Worm (Caenorhabditis elegans): ENCODE results near the gene R53.8.

DNA sequence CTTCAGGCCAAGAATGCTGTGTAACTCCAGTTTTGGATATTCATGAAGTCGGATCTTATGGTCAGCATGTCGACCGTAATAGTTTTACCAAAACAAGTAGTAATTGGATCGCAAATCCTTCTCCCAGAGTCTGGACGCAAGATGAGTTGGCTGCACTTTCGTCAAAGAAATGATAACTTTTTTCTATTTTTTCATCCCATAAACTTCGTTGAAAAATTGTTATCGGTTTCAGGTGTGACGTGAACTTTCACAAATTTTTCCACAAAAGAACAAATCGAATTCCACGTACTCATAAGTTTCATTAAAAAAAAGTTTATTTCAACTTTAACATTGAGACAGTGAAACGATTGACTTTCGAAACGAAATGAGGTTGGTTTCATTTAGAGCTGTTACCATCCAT lies 31.4 kb downstream of the R53.8 start, which contains the start of gene ZK892.5:
- TF ChIP-seq ama-1 (optimal IDR thresholded peaks at IDR 0.05) (no peak), ceh-36 (tag; optimal IDR thresholded peaks at IDR 0.05) (no peak), tbx-11 (GFP tag; IDR thresholded peaks at IDR 0.05) (no peak), aly-1 (tag; optimal IDR thresholded peaks at IDR 0.05) (no peak), scrt-1 (GFP tag; IDR thresholded peaks at IDR 0.05) (no peak), ets-7 (tag; optimal IDR thresholded peaks at IDR 0.05) (no peak), F13C5.2 (tag; optimal IDR thresholded peaks at IDR 0.05) (no peak)
